Fruit fly (Drosophila melanogaster): ENCODE measurements around the gene eEF2.

DNA sequence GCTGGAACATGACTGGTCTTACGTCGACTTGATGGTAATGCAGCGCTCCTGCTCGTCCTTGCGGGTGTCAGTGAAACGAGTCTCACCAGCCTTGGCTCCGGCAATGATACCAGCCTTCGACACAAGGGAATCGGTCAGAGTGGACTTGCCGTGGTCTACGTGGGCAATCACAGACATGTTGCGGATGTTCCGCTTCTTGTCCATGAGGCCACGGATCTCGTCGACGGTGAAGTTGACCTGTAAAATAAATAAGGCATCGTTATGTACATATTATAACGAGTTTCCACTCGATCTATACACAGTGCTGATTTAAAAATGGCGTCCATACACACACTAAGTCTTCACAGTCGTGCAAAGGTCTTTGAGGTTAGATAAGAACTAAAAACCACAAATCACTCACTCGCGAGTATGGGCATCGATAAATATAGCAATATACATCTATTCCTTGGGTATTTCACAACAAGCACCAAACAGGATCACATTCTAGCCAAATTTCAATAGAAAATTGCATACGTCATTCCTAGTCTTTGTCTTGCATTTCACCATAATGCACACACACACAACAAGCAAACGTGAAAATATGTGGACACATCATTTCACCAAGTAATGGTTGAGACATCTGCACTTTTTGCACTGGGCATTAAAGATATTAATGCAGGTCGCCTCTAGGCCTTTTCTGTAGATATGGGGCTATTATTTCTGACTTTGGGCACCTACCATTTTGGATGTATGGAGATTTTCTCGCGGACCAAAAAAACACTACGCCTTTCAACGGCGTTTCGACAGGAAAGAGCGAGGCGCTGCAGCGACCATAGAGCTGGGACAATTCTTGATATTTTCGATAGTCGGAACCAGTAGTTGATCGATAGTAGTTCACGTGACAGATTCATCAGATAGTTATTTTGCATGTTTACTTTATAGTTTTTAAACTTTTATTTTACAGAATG, at the start of gene eEF2:
- peak; percentile 22 for TF ChIP-seq Ets96B (tag; optimal IDR thresholded peaks at IDR 0.05)
- peak; percentile 89 for TF ChIP-seq fkh (GFP tag; optimal IDR thresholded peaks at IDR 0.05)
- TF ChIP-seq Eip93F (GFP tag; optimal IDR thresholded peaks at IDR 0.05), result no peak
- TF ChIP-seq ss (GFP tag; optimal IDR thresholded peaks at IDR 0.05), result peak; percentile 77 to 85
- TF ChIP-seq dac (GFP tag; optimal IDR thresholded peaks at IDR 0.05), result peak; percentile 10
- TF ChIP-seq dsx (GFP tag; optimal IDR thresholded peaks at IDR 0.05; ENCODE audit: poor library complexity, severe bottlenecking), result peak; percentile 47
- no peak for TF ChIP-seq CG6276 (GFP tag; optimal IDR thresholded peaks at IDR 0.05)

Data from whole organism, prepupa.